Worm (Caenorhabditis elegans): ENCODE measurements around the gene T11G6.2.

DNA sequence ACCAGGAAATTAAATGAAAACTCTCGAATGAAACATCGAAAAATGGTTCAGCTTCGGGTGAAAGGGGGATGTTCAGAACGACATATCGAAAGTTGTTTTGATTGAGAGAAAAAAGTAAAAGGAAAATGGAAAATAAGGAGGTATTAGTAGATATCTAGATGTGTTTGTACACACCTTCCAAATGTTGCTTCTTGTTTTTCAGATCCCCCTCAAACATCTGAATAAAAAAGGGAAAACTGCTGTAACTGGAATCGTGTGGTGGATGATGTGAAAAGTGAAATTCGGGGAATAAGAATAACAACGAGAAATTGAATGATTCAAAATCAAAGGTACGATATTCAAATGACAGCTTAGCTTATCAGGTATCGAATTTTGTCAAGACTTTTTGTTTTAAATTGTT is 30.2 kb downstream of the T11G6.2 start, which contains the start of gene npax-3:
- TF ChIP-seq med-1 (GFP tag; optimal IDR thresholded peaks at IDR 0.05; ENCODE audit: insufficient read depth) (no peak), ztf-23 (GFP tag; IDR thresholded peaks at IDR 0.05) (no peak)

All from whole organism, midembryonic.